Worm (Caenorhabditis elegans): ENCODE results near the gene C17H11.6.

DNA sequence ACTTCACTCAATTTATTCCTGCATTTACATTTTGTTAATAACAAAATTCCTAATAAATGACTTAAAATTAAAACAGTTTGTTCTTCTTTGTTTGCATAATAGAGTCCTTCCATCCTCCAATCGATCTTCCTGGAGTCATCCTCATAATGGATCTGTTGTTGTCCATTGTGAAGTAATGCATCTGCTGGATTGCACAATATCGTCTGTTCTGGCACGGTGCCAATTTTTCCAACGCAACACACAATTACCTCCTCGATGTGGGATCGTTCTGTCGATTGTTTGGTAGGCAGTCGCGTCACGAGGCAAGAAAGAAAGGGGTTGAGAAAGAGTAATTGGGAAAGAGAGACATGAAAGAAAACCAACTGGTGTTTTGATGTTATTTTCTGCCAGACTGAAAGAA is 43.6 kb downstream of the C17H11.6 start:
- TF ChIP-seq tra-4 (tag; optimal IDR thresholded peaks at IDR 0.05) (no peak), F13C5.2 (tag; optimal IDR thresholded peaks at IDR 0.05) (no peak), flt-1 (GFP tag; IDR thresholded peaks at IDR 0.05) (no peak), ceh-13 (GFP tag; optimal IDR thresholded peaks at IDR 0.05) (no peak)
